Worm (Caenorhabditis elegans) whole organism, L4/young adult: ENCODE measurements around the gene F35D2.3.

Experiments used
- W03F9.2 ChIP-seq: fragments of 150-350 bp; optimal IDR thresholded peaks from 2 replicates; lab custom pipeline; 2014; ENCODE audit warnings: missing biosample characterization, missing genetic modification characterization
- him-1 ChIP-seq: sonication (generic microtip); optimal IDR thresholded peaks from 2 replicates; lab custom pipeline; 2016; ENCODE audit warnings: missing genotype, missing genetic modification reagents, missing genetic modification characterization, missing compliant biosample characterization

DNA sequence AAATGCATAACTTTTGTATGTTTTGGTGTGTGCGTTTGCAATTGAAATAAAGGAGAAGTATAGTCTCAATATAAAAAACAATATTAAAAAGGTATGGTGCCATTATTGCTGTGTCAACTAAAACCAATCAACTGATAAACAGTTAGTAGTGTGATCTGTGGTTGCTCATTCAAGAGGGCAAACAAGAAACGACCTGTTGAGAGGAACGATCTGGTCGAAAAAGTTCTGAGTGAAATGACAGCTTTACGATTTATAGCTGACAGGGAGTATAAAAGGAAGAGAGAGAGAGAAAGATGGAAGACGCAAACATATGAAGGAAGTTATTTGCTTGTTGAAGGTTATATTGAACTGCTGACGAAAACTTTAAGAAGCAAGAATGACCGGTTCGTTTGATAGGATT is 12.4 kb upstream of the F35D2.3 start:
- no peak for TF ChIP-seq him-1 (tag; lab: Kevin White, UChicago)
- no peak for TF ChIP-seq W03F9.2 (tag; lab: Kevin White, UChicago)
